Worm (Caenorhabditis elegans): ENCODE measurements around the gene F36F12.1.

ce11 chrV:2068728-2069443, 34.1 kb downstream of the F36F12.1 start:
- TF ChIP-seq F13C5.2 (tag; optimal IDR thresholded peaks at IDR 0.05): no peak
- no peak for TF ChIP-seq ama-1 (optimal IDR thresholded peaks at IDR 0.05)
- no peak for TF ChIP-seq ceh-36 (tag; optimal IDR thresholded peaks at IDR 0.05)
- TF ChIP-seq flt-1 (GFP tag; IDR thresholded peaks at IDR 0.05): no peak
- no peak for TF ChIP-seq pes-1 (GFP tag; IDR thresholded peaks at IDR 0.05)

Data from whole organism, early embryonic.